Worm (Caenorhabditis elegans): Measurements from ENCODE around the gene hrpa-1.

- no peak for TF ChIP-seq W03F9.2 (tag; optimal IDR thresholded peaks at IDR 0.05)
- no peak for TF ChIP-seq dao-5 (tag; optimal IDR thresholded peaks at IDR 0.05)
- no peak for TF ChIP-seq him-1 (tag; optimal IDR thresholded peaks at IDR 0.05)
Measured at ce11 chrIV:3337275-3337674, 1.4 kb downstream of the hrpa-1 start.
